Worm (Caenorhabditis elegans): Measurements from ENCODE around the gene R10D12.10.

R10D12.10 gene

ce11 chrV:14002402-14002801 is 44.3 kb upstream of the R10D12.10 start:
- TF ChIP-seq fos-1 (tag; optimal IDR thresholded peaks at IDR 0.05) (peak; percentile 28), sma-9 (GFP tag; optimal IDR thresholded peaks at IDR 0.05) (peak; percentile 19), sma-9 (tag; optimal IDR thresholded peaks at IDR 0.05) (no peak), nhr-129 (tag; optimal IDR thresholded peaks at IDR 0.05) (peak; percentile 25), ama-1 (optimal IDR thresholded peaks at IDR 0.05) (no peak), F13H6.1 (tag; optimal IDR thresholded peaks at IDR 0.05) (peak; percentile 21), elt-1 (tag; optimal IDR thresholded peaks at IDR 0.05) (no peak)

- TF ChIP-seq sem-4 (tag; optimal IDR thresholded peaks at IDR 0.05) (peak; percentile 26), alr-1 (tag; optimal IDR thresholded peaks at IDR 0.05) (no peak)
These were observed 43.8 kb upstream of the R10D12.10 start for ce11 chrV:14001929-14002328.

ce11 chrV:13993478-13993877 is 35.3 kb upstream of the R10D12.10 start:
- TF ChIP-seq ceh-16 (tag; optimal IDR thresholded peaks at IDR 0.05): no peak
- TF ChIP-seq nhr-21 (tag; optimal IDR thresholded peaks at IDR 0.05): peak; percentile 59

ce11 chrV:13992485-13992884 is 34.3 kb upstream of the R10D12.10 start, which contains the start of gene droe-4:
Gene droe-4 (plus strand): TSS chrV:13992656.
- TF ChIP-seq nhr-10 (tag; optimal IDR thresholded peaks at IDR 0.05) (no peak), C34F6.9 (tag; optimal IDR thresholded peaks at IDR 0.05) (no peak), snpc-4 (tag; optimal IDR thresholded peaks at IDR 0.05) (no peak), F13H6.1 (tag; optimal IDR thresholded peaks at IDR 0.05) (no peak), lin-39 (tag; optimal IDR thresholded peaks at IDR 0.05) (no peak), skn-1 (tag; optimal IDR thresholded peaks at IDR 0.05) (no peak)

DNA sequence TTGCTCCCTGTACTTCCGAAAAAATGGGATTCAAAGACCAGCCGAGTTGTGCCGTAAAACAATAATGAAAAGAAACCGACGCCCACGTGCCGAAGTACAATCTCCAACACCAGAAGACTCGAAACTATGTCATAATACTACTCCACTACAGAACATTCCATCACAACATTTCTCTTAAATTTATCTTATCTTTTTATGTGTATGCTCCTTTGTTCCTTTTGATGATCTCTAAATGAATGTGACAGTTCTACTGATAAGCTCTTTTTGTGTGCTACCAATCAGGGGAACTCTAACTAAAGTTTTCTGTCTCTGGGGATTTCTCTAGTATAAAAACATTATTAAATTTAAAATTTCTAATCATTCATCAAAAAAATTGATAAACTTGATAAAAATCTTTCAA is 28.7 kb upstream of the R10D12.10 start:
- no peak for TF ChIP-seq egl-27 (tag; optimal IDR thresholded peaks at IDR 0.05)
- TF ChIP-seq lin-13 (GFP tag; optimal IDR thresholded peaks at IDR 0.05): no peak
- TF ChIP-seq fos-1 (tag; optimal IDR thresholded peaks at IDR 0.05): peak; percentile 71
- no peak for TF ChIP-seq Y55F3AM.14 (GFP tag; optimal IDR thresholded peaks at IDR 0.05)
- no peak for TF ChIP-seq nhr-10 (tag; optimal IDR thresholded peaks at IDR 0.05)
- no peak for TF ChIP-seq nhr-77 (tag; optimal IDR thresholded peaks at IDR 0.05)
- no peak for TF ChIP-seq nhr-21 (tag; optimal IDR thresholded peaks at IDR 0.05)
- no peak for TF ChIP-seq lin-11 (tag; optimal IDR thresholded peaks at IDR 0.05)
- TF ChIP-seq elt-3 (tag; optimal IDR thresholded peaks at IDR 0.05): no peak
- peak; percentile 32 for TF ChIP-seq crh-2 (tag; optimal IDR thresholded peaks at IDR 0.05)
- no peak for TF ChIP-seq unc-39 (tag; optimal IDR thresholded peaks at IDR 0.05)
- no peak for TF ChIP-seq dmd-4 (tag; optimal IDR thresholded peaks at IDR 0.05)
- TF ChIP-seq nhr-25 (tag; optimal IDR thresholded peaks at IDR 0.05): no peak
- no peak for TF ChIP-seq unc-62 (GFP tag; optimal IDR thresholded peaks at IDR 0.05)
- TF ChIP-seq snpc-4 (tag; optimal IDR thresholded peaks at IDR 0.05): no peak
- TF ChIP-seq nhr-12 (tag; optimal IDR thresholded peaks at IDR 0.05): no peak

DNA sequence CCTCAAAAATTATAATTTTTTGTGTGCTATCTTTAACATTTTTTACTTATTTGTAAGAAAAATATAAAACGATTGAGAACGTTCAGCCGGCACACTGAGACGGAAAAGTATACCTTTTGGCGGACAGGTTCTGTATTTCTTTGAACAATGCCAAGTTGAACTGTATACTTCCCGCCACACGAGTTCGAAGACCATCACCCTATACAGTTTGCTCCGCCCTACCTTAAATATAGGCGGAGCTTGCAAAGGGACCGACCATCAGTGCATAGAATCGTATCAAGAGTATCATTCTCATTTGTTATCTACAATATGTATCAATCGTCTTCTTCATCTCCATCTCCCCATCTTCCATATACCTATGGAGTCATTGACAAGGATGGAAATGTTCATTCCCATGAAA is 26.7 kb upstream of the R10D12.10 start, which contains the start of gene end-1:
Gene end-1, plus strand, starts transcription at position 301 of the 400 bp plus-strand sequence.
- TF ChIP-seq lin-11 (tag; optimal IDR thresholded peaks at IDR 0.05) (no peak), nhr-12 (tag; optimal IDR thresholded peaks at IDR 0.05) (no peak), ceh-82 (tag; optimal IDR thresholded peaks at IDR 0.05) (no peak), nhr-23 (tag; optimal IDR thresholded peaks at IDR 0.05) (no peak), alr-1 (tag; optimal IDR thresholded peaks at IDR 0.05) (no peak), sem-4 (tag; optimal IDR thresholded peaks at IDR 0.05) (no peak), C34F6.9 (tag; optimal IDR thresholded peaks at IDR 0.05) (no peak), nhr-21 (tag; optimal IDR thresholded peaks at IDR 0.05) (no peak), peb-1 (tag; optimal IDR thresholded peaks at IDR 0.05) (no peak)

DNA sequence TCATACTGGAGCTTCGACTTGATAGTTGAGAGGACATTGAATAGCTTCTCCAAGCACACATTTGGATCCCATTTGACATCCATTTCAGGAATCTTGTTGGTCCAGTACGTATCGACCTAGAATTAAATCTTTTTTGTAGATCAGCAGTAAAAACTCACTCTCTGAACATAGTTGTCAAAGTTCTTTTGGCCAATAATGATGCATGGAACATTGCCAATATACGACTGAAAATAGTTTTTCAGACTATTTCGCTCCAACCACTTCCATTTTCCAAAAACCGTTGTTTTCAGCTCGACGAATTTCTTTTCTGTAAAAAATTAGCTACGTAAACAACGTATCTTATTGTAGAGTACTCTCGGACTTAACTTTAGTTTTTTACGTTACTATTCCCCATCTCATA is 23.5 kb upstream of the R10D12.10 start:
- TF ChIP-seq ztf-4 (tag; optimal IDR thresholded peaks at IDR 0.05): no peak
- TF ChIP-seq dmd-4 (tag; optimal IDR thresholded peaks at IDR 0.05): no peak
- no peak for TF ChIP-seq nhr-129 (tag; optimal IDR thresholded peaks at IDR 0.05)
- no peak for TF ChIP-seq unc-62 (GFP tag; optimal IDR thresholded peaks at IDR 0.05)
- no peak for TF ChIP-seq nhr-10 (tag; optimal IDR thresholded peaks at IDR 0.05)
- TF ChIP-seq gmeb-1 (tag; optimal IDR thresholded peaks at IDR 0.05): no peak
